Worm (Caenorhabditis elegans) whole organism, L4 larva: ENCODE data around the gene T25B6.4.

Source experiments
- ama-1 ChIP-seq: fragments of 150-350 bp; optimal IDR thresholded peaks from 2 replicates; lab custom pipeline; 2014; ENCODE audit warnings: inconsistent platforms, mixed read lengths
- arid-1 ChIP-seq: fragments of 200-800 bp; sonication (Bioruptor generic); conservative IDR thresholded peaks from 2 replicates; pipeline ENCODE4 v1.3.6; 2022; ENCODE audit warnings: missing genetic modification reagents, missing genetic modification characterization, missing compliant biosample characterization
- ceh-82 ChIP-seq: sonication (generic microtip); optimal IDR thresholded peaks from 2 replicates; lab custom pipeline; 2017; ENCODE audit warnings: missing biosample characterization, missing genetic modification characterization
- lin-1 ChIP-seq: fragments of 200-800 bp; sonication (Bioruptor generic); IDR thresholded peaks from 2 replicates; pipeline ENCODE4 v1.3.6; 2022; ENCODE audit warnings: missing genetic modification reagents, missing genetic modification characterization, missing compliant biosample characterization
- nhr-76 ChIP-seq: fragments of 150-350 bp; optimal IDR thresholded peaks from 2 replicates; lab custom pipeline; 2014; ENCODE audit warnings: missing biosample characterization, missing genetic modification characterization
- saeg-2 ChIP-seq: fragments of 200-800 bp; sonication (Bioruptor generic); IDR thresholded peaks from 2 replicates; pipeline ENCODE4 v1.3.6; 2022; ENCODE audit warnings: missing genetic modification reagents, missing genetic modification characterization, missing compliant biosample characterization

DNA sequence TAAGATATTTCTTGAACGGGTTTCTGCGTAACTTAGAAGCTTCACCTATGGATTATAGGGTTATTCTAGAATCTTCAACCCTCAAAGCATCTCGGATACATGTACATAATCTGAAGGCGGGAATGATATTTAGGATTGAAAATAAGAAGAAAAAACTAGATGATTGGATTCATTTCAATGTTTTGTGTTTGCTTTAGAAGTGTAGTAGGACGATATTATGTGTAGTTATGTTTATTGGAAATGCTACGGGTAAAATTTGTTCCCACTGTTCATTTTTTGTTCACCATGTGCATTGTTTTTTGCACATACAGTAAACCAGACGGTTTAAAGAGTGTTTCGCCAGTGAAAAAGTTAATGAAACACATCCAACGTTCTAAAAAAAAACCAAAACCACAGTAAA, 4.0 kb upstream of the T25B6.4 start:
- no peak for TF ChIP-seq ama-1 (lab: Kevin White, UChicago)
- no peak for TF ChIP-seq nhr-76 (tag; lab: Kevin White, UChicago)
- TF ChIP-seq ceh-82 (tag; lab: Kevin White, UChicago) = no peak
- no peak for TF ChIP-seq saeg-2 (GFP tag; lab: Robert Waterston, UW)
- no peak for TF ChIP-seq arid-1
- TF ChIP-seq lin-1 (GFP tag; lab: Robert Waterston, UW) = no peak
